Fruit fly (Drosophila melanogaster): ENCODE data around the gene Top1.
A peak's percentile ranks its signal among the peaks of the same experiment; 100 is the strongest.

Gene Top1

dm6 chrX:15319290-15319689 lies at the start of gene Top1 (continued):
- TF ChIP-seq Dip3 (GFP tag; optimal IDR thresholded peaks at IDR 0.05) (peak; percentile 6), CG2129 (GFP tag; IDR thresholded peaks at IDR 0.05; ENCODE audit: partially characterized antibody) (peak; percentile 91), Ets65A (GFP tag) (peak; percentile 94), dpn (GFP tag; optimal IDR thresholded peaks at IDR 0.05) (peak in 1 of 2 experiments; percentile 40), CG13296 (GFP tag; optimal IDR thresholded peaks at IDR 0.05) (no peak), lbe (GFP tag; optimal IDR thresholded peaks at IDR 0.05) (no peak), HLHmδ (GFP tag; optimal IDR thresholded peaks at IDR 0.05) (peak; percentile 55), slbo (GFP tag; IDR thresholded peaks at IDR 0.05) (peak; percentile 63), bowl (GFP tag; IDR thresholded peaks at IDR 0.05) (no peak), CG6791 (GFP tag; IDR thresholded peaks at IDR 0.05; ENCODE audit: partially characterized antibody) (peak; percentile 98), sima (GFP tag; optimal IDR thresholded peaks at IDR 0.05) (no peak), CG8089 (GFP tag; optimal IDR thresholded peaks at IDR 0.05) (no peak), tgo (GFP tag; IDR thresholded peaks at IDR 0.05) (no peak), chinmo (GFP tag; IDR thresholded peaks at IDR 0.05; ENCODE audit: partially characterized antibody) (peak; percentile 96), rib (GFP tag; IDR thresholded peaks at IDR 0.05) (0 out of 2 replicates have a peak, but pooled peaks have one; percentile 12), sob (GFP tag; IDR thresholded peaks at IDR 0.05) (peak; percentile 56), CG1792 (GFP tag; optimal IDR thresholded peaks at IDR 0.05) (no peak), bcd (GFP tag; optimal IDR thresholded peaks at IDR 0.05) (no peak), CG6765 (GFP tag; optimal IDR thresholded peaks at IDR 0.05) (peak; percentile 29), vnd (GFP tag; IDR thresholded peaks at IDR 0.05; ENCODE audit: partially characterized antibody) (peak; percentile 94), prd (optimal IDR thresholded peaks at IDR 0.05) (no peak), prd (GFP tag; IDR thresholded peaks at IDR 0.05) (peak; percentile 38; the same call in 2 of the 3 replicates), grau (tag; optimal IDR thresholded peaks at IDR 0.05) (peak; percentile 26), CG14860 (GFP tag; IDR thresholded peaks at IDR 0.05; ENCODE audit: partially characterized antibody) (peak; percentile 94), Sry-β (GFP tag; optimal IDR thresholded peaks at IDR 0.05) (peak; percentile 25), maf-S (GFP tag; optimal IDR thresholded peaks at IDR 0.05) (peak; percentile 21), CG2199 (GFP tag; IDR thresholded peaks at IDR 0.05) (0 out of 3 replicates have a peak, but pooled peaks have one; percentile 44), CG14710 (tag; optimal IDR thresholded peaks at IDR 0.05) (peak; percentile 41), nerfin-2 (GFP tag; IDR thresholded peaks at IDR 0.05; ENCODE audit: partially characterized antibody) (peak; percentile 92), CG9932 (GFP tag; IDR thresholded peaks at IDR 0.05) (peak; percentile 66), CG32532 (GFP tag; IDR thresholded peaks at IDR 0.05) (peak; percentile 65), CG30403 (GFP tag; optimal IDR thresholded peaks at IDR 0.05) (peak; percentile 10), Ada2b (GFP tag; IDR thresholded peaks at IDR 0.05) (no peak), CG32767 (GFP tag; IDR thresholded peaks at IDR 0.05) (peak; percentile 17; the same call in 1 of the 2 replicates), CG42726 (GFP tag; IDR thresholded peaks at IDR 0.05; ENCODE audit: partially characterized antibody) (peak; percentile 97), CG8765 (GFP tag; IDR thresholded peaks at IDR 0.05) (peak; percentile 41; the same call in 1 of the 2 replicates), run (tag; optimal IDR thresholded peaks at IDR 0.05) (no peak), grn (GFP tag; optimal IDR thresholded peaks at IDR 0.05) (peak; percentile 36), ssp (GFP tag; IDR thresholded peaks at IDR 0.05) (peak; percentile 44; the same call in 1 of the 2 replicates), z (GFP tag; IDR thresholded peaks at IDR 0.05) (no peak), Sry-δ (GFP tag; optimal IDR thresholded peaks at IDR 0.05) (peak; percentile 85), gfzf (GFP tag; optimal IDR thresholded peaks at IDR 0.05) (peak; percentile 66), CG17186 (GFP tag; optimal IDR thresholded peaks at IDR 0.05) (peak; percentile 56), CG12104 (GFP tag; optimal IDR thresholded peaks at IDR 0.05) (peak; percentile 18), HmgZ (tag; optimal IDR thresholded peaks at IDR 0.05) (peak; percentile 56), zen2 (GFP tag; IDR thresholded peaks at IDR 0.05; ENCODE audit: partially characterized antibody) (peak; percentile 96), Antp (GFP tag; optimal IDR thresholded peaks at IDR 0.05) (peak; percentile 19), CG17359 (tag; optimal IDR thresholded peaks at IDR 0.05) (peak; percentile 9), CG4820 (GFP tag; optimal IDR thresholded peaks at IDR 0.05) (no peak), Sin3A (optimal IDR thresholded peaks at IDR 0.05) (peak; percentile 30), CG12942 (GFP tag; optimal IDR thresholded peaks at IDR 0.05) (peak; percentile 12)
